Worm (Caenorhabditis elegans) whole organism, early embryonic: ENCODE data around the gene F21D12.2.

Experiments
- B0310.2 ChIP-seq: sonication (generic microtip); optimal IDR thresholded peaks from 2 replicates; lab custom pipeline; 2016; ENCODE audit warnings: mild to moderate bottlenecking, missing genetic modification characterization, missing compliant biosample characterization
- F13C5.2 ChIP-seq: sonication (generic microtip); optimal IDR thresholded peaks from 2 replicates; lab custom pipeline; 2017; ENCODE audit warnings: mild to moderate bottlenecking, missing genetic modification characterization, inconsistent platforms, missing compliant biosample characterization
- aly-1 ChIP-seq: sonication (generic microtip); optimal IDR thresholded peaks from 2 replicates; lab custom pipeline; 2016; ENCODE audit warnings: missing genetic modification characterization, missing compliant biosample characterization
- ama-1 ChIP-seq: fragments of 150-350 bp; optimal IDR thresholded peaks from 2 replicates; lab custom pipeline; 2014
- ceh-13 ChIP-seq: fragments of 200-800 bp; sonication (Bioruptor generic); optimal IDR thresholded peaks from 2 replicates; lab custom pipeline; 2018; ENCODE audit warnings: mild to moderate bottlenecking, missing genetic modification characterization, missing compliant biosample characterization
- ceh-36 ChIP-seq: sonication (generic microtip); optimal IDR thresholded peaks from 2 replicates; lab custom pipeline; 2016; ENCODE audit warnings: missing genetic modification characterization, inconsistent platforms, missing compliant biosample characterization
- ets-7 ChIP-seq: sonication (generic microtip); optimal IDR thresholded peaks from 2 replicates; lab custom pipeline; 2016; ENCODE audit warnings: missing genotype, missing genetic modification characterization, missing compliant biosample characterization
- flt-1 ChIP-seq: fragments of 200-800 bp; sonication (Bioruptor generic); IDR thresholded peaks from 2 replicates; pipeline ENCODE4 v1.3.6; 2022; ENCODE audit warnings: missing genetic modification characterization, missing compliant biosample characterization
- hmbx-1 ChIP-seq: sonication (generic microtip); optimal IDR thresholded peaks from 2 replicates; lab custom pipeline; 2016; ENCODE audit warnings: mild to moderate bottlenecking, missing genetic modification characterization, missing compliant biosample characterization
- hmg-4 ChIP-seq: fragments of 200-800 bp; sonication (Bioruptor generic); optimal IDR thresholded peaks from 2 replicates; lab custom pipeline; 2018; ENCODE audit warnings: mild to moderate bottlenecking, missing genetic modification characterization, missing compliant biosample characterization
- hnd-1 ChIP-seq: sonication (generic microtip); optimal IDR thresholded peaks from 2 replicates; lab custom pipeline; 2016; ENCODE audit warnings: missing genetic modification characterization, missing compliant biosample characterization
- pes-1 ChIP-seq: fragments of 200-800 bp; sonication (Bioruptor generic); IDR thresholded peaks from 2 replicates; pipeline ENCODE4 v1.3.6; 2022; ENCODE audit warnings: missing genetic modification reagents, missing genetic modification characterization, missing compliant biosample characterization
- scrt-1 ChIP-seq: fragments of 200-800 bp; sonication (Bioruptor generic); IDR thresholded peaks from 2 replicates; pipeline ENCODE4 v1.3.6; 2022; ENCODE audit warnings: missing genetic modification characterization, missing compliant biosample characterization
- sea-1 ChIP-seq: fragments of 200-800 bp; sonication (Bioruptor generic); conservative IDR thresholded peaks from 2 replicates; pipeline ENCODE4 v1.3.6; 2022; ENCODE audit warnings: missing genetic modification characterization, missing compliant biosample characterization
- tbx-11 ChIP-seq: fragments of 200-800 bp; sonication (Bioruptor generic); IDR thresholded peaks from 2 replicates; pipeline ENCODE4 v1.3.6; 2022; ENCODE audit warnings: missing genetic modification characterization, missing compliant biosample characterization
- tbx-37 ChIP-seq: fragments of 200-800 bp; sonication (Bioruptor generic); conservative IDR thresholded peaks from 2 replicates; pipeline ENCODE4 v1.3.6; 2022; ENCODE audit warnings: missing genetic modification reagents, missing genetic modification characterization, missing compliant biosample characterization
- tra-4 ChIP-seq: sonication (generic microtip); optimal IDR thresholded peaks from 2 replicates; lab custom pipeline; 2017; ENCODE audit warnings: missing genetic modification characterization, missing compliant biosample characterization

Gene F21D12.2

ce11 chrII:7310023-7310422 lies 7.5 kb upstream of the F21D12.2 start, which contains the start of the genes F45E12.5 and cnep-1:
TSS of gene F45E12.5 (minus strand) at chrII:7310115.
TSS of gene cnep-1 (plus strand) at chrII:7310348.
- no peak for TF ChIP-seq flt-1 (GFP tag; lab: Robert Waterston, UW)
- TF ChIP-seq pes-1 (GFP tag; lab: Robert Waterston, UW), result no peak
- no peak for TF ChIP-seq tbx-37 (GFP tag; lab: Robert Waterston, UW)
- no peak for TF ChIP-seq F13C5.2 (tag; lab: Kevin White, UChicago)
- TF ChIP-seq hmbx-1 (tag; lab: Kevin White, UChicago), result no peak
- TF ChIP-seq scrt-1 (GFP tag; lab: Robert Waterston, UW), result no peak
- TF ChIP-seq ama-1 (lab: Kevin White, UChicago), result no peak
- no peak for TF ChIP-seq ceh-36
- no peak for TF ChIP-seq B0310.2 (tag; lab: Kevin White, UChicago)

ce11 chrII:7314083-7314482 lies 3.5 kb upstream of the F21D12.2 start, which contains the start of gene F45E12.6:
TSS of gene F45E12.6 (minus strand) at chrII:7314183.
- TF ChIP-seq flt-1 (GFP tag; lab: Robert Waterston, UW) (no peak), scrt-1 (GFP tag; lab: Robert Waterston, UW) (no peak), ceh-13 (GFP tag; lab: Kevin White, UChicago) (no peak), tra-4 (tag; lab: Kevin White, UChicago) (no peak), tbx-11 (no peak), sea-1 (GFP tag; lab: Robert Waterston, UW) (no peak), ceh-36 (no peak), hmg-4 (GFP tag; lab: Kevin White, UChicago) (no peak), aly-1 (tag; lab: Kevin White, UChicago) (no peak), ets-7 (tag; lab: Kevin White, UChicago) (no peak), tbx-37 (GFP tag; lab: Robert Waterston, UW) (no peak), hmbx-1 (tag; lab: Kevin White, UChicago) (no peak), pes-1 (GFP tag; lab: Robert Waterston, UW) (no peak)

ce11 chrII:7319471-7319870 lies 1.9 kb downstream of the F21D12.2 start:
- TF ChIP-seq F13C5.2 (tag; lab: Kevin White, UChicago), result no peak
- no peak for TF ChIP-seq hmg-4 (GFP tag; lab: Kevin White, UChicago)
- no peak for TF ChIP-seq ets-7 (tag; lab: Kevin White, UChicago)
- TF ChIP-seq hnd-1 (tag; lab: Kevin White, UChicago), result no peak
- TF ChIP-seq scrt-1 (GFP tag; lab: Robert Waterston, UW), result no peak

DNA sequence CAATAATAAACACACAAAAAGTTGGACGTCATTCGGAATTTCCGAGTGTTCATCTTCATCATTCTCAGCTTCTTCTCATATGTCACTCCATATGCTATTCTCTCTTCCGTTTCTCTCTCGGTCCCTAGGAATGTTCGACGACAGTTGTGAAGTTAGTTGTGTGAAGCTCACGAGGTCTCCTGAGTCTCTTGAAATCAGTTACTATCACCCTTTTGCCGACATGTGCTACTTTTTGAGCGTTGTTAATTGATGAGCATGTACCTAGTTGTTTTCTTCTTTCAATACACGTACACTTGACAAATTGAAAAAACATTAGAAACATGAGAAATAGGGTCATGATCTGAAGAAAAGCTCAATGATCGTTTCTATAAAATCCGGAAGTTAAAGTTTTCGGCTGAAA lies 5.7 kb downstream of the F21D12.2 start:
- no peak for TF ChIP-seq tra-4 (tag; lab: Kevin White, UChicago)
- TF ChIP-seq ama-1 (lab: Kevin White, UChicago), result no peak
- TF ChIP-seq F13C5.2 (tag; lab: Kevin White, UChicago), result no peak
- TF ChIP-seq ceh-36, result no peak
- no peak for TF ChIP-seq pes-1 (GFP tag; lab: Robert Waterston, UW)
- TF ChIP-seq scrt-1 (GFP tag; lab: Robert Waterston, UW), result no peak

DNA sequence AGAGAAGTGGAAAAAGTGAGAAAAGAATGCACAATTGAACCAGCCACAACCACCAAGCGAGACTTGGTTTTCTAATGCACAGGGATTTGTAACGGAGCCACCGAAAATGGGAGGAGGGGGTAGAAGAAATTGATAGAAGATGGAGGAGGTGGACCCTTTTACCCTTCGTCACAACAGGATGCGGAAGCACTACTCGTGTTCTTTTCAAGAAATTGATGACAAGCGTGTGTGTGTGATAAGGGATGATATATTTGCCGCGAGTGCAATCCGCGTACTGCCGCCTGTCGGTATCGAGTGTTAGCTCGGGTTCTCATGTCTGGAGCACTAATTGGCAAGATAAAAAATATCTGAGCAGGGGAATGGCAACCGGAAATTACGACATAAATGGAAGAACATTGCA lies 6.4 kb downstream of the F21D12.2 start, which contains the start of gene F21D12.3:
Gene F21D12.3, minus strand, starts transcription at position 101 of the 400 bp plus-strand sequence.
- TF ChIP-seq F13C5.2 (tag; lab: Kevin White, UChicago), result no peak
- no peak for TF ChIP-seq ets-7 (tag; lab: Kevin White, UChicago)
- no peak for TF ChIP-seq flt-1 (GFP tag; lab: Robert Waterston, UW)
- TF ChIP-seq hnd-1 (tag; lab: Kevin White, UChicago), result no peak
- TF ChIP-seq hmbx-1 (tag; lab: Kevin White, UChicago), result no peak
- TF ChIP-seq scrt-1 (GFP tag; lab: Robert Waterston, UW), result no peak
- no peak for TF ChIP-seq tbx-11
- TF ChIP-seq tra-4 (tag; lab: Kevin White, UChicago), result no peak
- TF ChIP-seq B0310.2 (tag; lab: Kevin White, UChicago), result no peak
- TF ChIP-seq aly-1 (tag; lab: Kevin White, UChicago), result no peak
- TF ChIP-seq sea-1 (GFP tag; lab: Robert Waterston, UW), result no peak
- no peak for TF ChIP-seq ceh-36
- TF ChIP-seq tbx-37 (GFP tag; lab: Robert Waterston, UW), result no peak
- no peak for TF ChIP-seq ceh-13 (GFP tag; lab: Kevin White, UChicago)

- TF ChIP-seq ets-7 (tag; lab: Kevin White, UChicago), result no peak
- no peak for TF ChIP-seq hnd-1 (tag; lab: Kevin White, UChicago)
- TF ChIP-seq B0310.2 (tag; lab: Kevin White, UChicago), result no peak
- TF ChIP-seq sea-1 (GFP tag; lab: Robert Waterston, UW), result no peak
- no peak for TF ChIP-seq flt-1 (GFP tag; lab: Robert Waterston, UW)
- no peak for TF ChIP-seq hmg-4 (GFP tag; lab: Kevin White, UChicago)
- TF ChIP-seq pes-1 (GFP tag; lab: Robert Waterston, UW), result no peak
- TF ChIP-seq ceh-13 (GFP tag; lab: Kevin White, UChicago), result no peak
- TF ChIP-seq tra-4 (tag; lab: Kevin White, UChicago), result no peak
- no peak for TF ChIP-seq scrt-1 (GFP tag; lab: Robert Waterston, UW)
Measured at ce11 chrII:7325063-7325480, 7.5 kb downstream of the F21D12.2 start.

DNA sequence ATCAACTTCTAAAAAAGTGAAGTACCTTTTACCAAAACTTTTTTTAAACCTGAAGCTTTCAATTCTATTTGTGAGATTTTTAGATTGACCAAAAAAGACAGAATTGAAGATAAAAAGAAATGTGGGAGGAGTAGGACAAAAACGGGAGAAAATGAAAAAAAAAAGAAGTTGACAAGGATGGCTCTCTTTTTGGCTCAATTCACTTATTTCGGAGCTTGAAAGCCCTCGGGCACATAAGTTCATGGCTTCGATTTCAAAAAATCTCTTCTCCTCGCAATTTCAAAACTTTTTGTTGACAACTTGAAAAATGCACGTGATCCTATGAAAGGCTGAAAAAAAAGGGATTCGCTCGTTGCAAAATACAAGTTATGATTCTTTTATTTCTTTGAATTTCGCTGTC lies 8.6 kb downstream of the F21D12.2 start:
- TF ChIP-seq tbx-11 (no peak), ama-1 (lab: Kevin White, UChicago) (no peak), F13C5.2 (tag; lab: Kevin White, UChicago) (no peak), aly-1 (tag; lab: Kevin White, UChicago) (no peak), scrt-1 (GFP tag; lab: Robert Waterston, UW) (no peak), tra-4 (tag; lab: Kevin White, UChicago) (no peak), hmg-4 (GFP tag; lab: Kevin White, UChicago) (no peak)
